Fruit fly (Drosophila melanogaster) whole organism: Measurements from ENCODE around the gene dbr.

ENCODE experiments used
- CG8478 ChIP-seq: fragments of >200 bp; optimal IDR thresholded peaks from 2 replicates; lab custom pipeline; 2018; ENCODE audit warnings: inconsistent platforms
- Dll ChIP-seq: fragments of >200 bp; optimal IDR thresholded peaks from 2 replicates; lab custom pipeline; 2017
- EcR ChIP-seq, 2 experiments: fragments of >200 bp; optimal IDR thresholded peaks; 2 replicates each; lab custom pipeline; 2017; ENCODE audit warnings: missing biosample characterization in 2 of 2, missing genetic modification characterization in 2 of 2, missing genetic modification reagents in 2 of 2
- pan ChIP-seq: fragments of >200 bp; optimal IDR thresholded peaks from 2 replicates; lab custom pipeline; 2017
- psq ChIP-seq: fragments of >200 bp; optimal IDR thresholded peaks from 2 replicates; lab custom pipeline; 2017
- usp ChIP-seq: fragments of >200 bp; optimal IDR thresholded peaks from 2 replicates; lab custom pipeline; 2017; ENCODE audit warnings: missing biosample characterization, missing genetic modification characterization, mixed read lengths

dbr gene

dm6 chr2L:66369-67278, at the start of gene dbr:
TSS of gene dbr (plus strand) at chr2L:66482.
- no peak for TF ChIP-seq Dll (lab: Kevin White, UChicago)
- TF ChIP-seq CG8478 (lab: Kevin White, UChicago) = peak; percentile 73

DNA sequence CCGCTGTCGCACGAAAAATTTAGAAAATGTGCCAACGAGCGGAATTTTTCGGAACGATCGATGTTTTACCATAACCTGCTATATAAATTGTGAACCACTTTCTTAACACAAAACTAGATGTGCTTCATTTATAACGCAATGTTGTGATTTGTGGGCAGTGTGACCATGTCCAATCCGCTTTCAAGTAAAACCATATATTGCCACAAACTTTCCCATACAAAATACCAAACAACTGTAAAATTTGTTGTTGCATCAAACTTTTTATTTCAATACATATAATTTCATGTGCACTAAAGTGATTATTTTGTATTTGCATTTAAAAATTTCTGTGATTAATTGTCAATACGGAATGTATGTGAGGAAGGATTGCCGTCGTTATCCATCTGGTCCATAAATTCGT, 44.7 kb upstream of the dbr start:
- no peak for TF ChIP-seq EcR (GFP tag; optimal IDR thresholded peaks at IDR 0.05; lab: Kevin White, UChicago)
- TF ChIP-seq psq (lab: Kevin White, UChicago) = no peak
- TF ChIP-seq Dll (lab: Kevin White, UChicago) = no peak
- TF ChIP-seq CG8478 (lab: Kevin White, UChicago) = no peak
- TF ChIP-seq usp (GFP tag; lab: Kevin White, UChicago) = no peak
- TF ChIP-seq pan (lab: Kevin White, UChicago) = no peak

dm6 chr2L:25055-25454, 41.2 kb upstream of the dbr start, which contains the start of gene Ir21a:
TSS of gene Ir21a (minus strand) at chr2L:25155.
- TF ChIP-seq CG8478 (lab: Kevin White, UChicago) (no peak), Dll (lab: Kevin White, UChicago) (no peak), EcR (GFP tag; optimal IDR thresholded peaks at IDR 0.05; lab: Kevin White, UChicago) (no peak), pan (lab: Kevin White, UChicago) (no peak), usp (GFP tag; lab: Kevin White, UChicago) (no peak), psq (lab: Kevin White, UChicago) (no peak)

DNA sequence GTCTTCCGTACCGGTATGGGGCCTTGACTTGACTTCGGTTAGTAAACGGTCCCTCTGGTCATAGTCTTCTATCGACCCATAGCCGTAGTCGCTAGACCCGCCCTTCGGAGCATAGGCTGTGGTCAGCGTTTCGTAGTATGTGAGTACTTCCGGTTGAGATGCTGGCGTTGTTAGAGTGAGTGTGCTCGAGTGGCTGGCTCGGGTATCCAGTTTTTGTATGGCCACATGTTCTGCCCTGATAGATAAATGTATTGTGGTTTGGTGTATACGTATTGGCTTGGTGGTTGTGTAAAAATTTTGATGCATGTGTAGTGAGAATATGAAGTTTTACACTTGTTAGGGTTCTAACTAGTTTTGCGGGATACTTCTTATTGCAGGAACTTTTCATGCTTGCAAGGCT, 32.2 kb upstream of the dbr start:
- TF ChIP-seq CG8478 (lab: Kevin White, UChicago) (no peak), pan (lab: Kevin White, UChicago) (no peak), Dll (lab: Kevin White, UChicago) (no peak), usp (GFP tag; lab: Kevin White, UChicago) (no peak), psq (lab: Kevin White, UChicago) (no peak), EcR (GFP tag; optimal IDR thresholded peaks at IDR 0.05; lab: Kevin White, UChicago) (no peak)

- TF ChIP-seq pan (lab: Kevin White, UChicago) = no peak
- TF ChIP-seq psq (lab: Kevin White, UChicago) = no peak
- no peak for TF ChIP-seq usp (GFP tag; lab: Kevin White, UChicago)
- TF ChIP-seq EcR (GFP tag; optimal IDR thresholded peaks at IDR 0.05; lab: Kevin White, UChicago) = no peak
- TF ChIP-seq CG8478 (lab: Kevin White, UChicago) = no peak
- TF ChIP-seq Dll (lab: Kevin White, UChicago) = no peak
Measured at dm6 chr2L:35452-35851, 30.8 kb upstream of the dbr start.

- no peak for TF ChIP-seq CG8478 (lab: Kevin White, UChicago)
- TF ChIP-seq EcR (GFP tag; optimal IDR thresholded peaks at IDR 0.05; lab: Kevin White, UChicago) = no peak
- no peak for TF ChIP-seq pan (lab: Kevin White, UChicago)
- no peak for TF ChIP-seq usp (GFP tag; lab: Kevin White, UChicago)
- TF ChIP-seq psq (lab: Kevin White, UChicago) = no peak
- TF ChIP-seq Dll (lab: Kevin White, UChicago) = no peak
Measured at dm6 chr2L:53108-53507, 13.2 kb upstream of the dbr start.

dm6 chr2L:56865-57264, 9.4 kb upstream of the dbr start:
- no peak for TF ChIP-seq EcR (GFP tag; optimal IDR thresholded peaks at IDR 0.05; lab: Kevin White, UChicago)
- TF ChIP-seq Dll (lab: Kevin White, UChicago) = no peak
- TF ChIP-seq CG8478 (lab: Kevin White, UChicago) = no peak
- no peak for TF ChIP-seq pan (lab: Kevin White, UChicago)
- TF ChIP-seq psq (lab: Kevin White, UChicago) = no peak
- no peak for TF ChIP-seq usp (GFP tag; lab: Kevin White, UChicago)

- TF ChIP-seq pan (lab: Kevin White, UChicago) (no peak), usp (GFP tag; lab: Kevin White, UChicago) (no peak), CG8478 (lab: Kevin White, UChicago) (no peak), Dll (lab: Kevin White, UChicago) (no peak), psq (lab: Kevin White, UChicago) (no peak), EcR (GFP tag; optimal IDR thresholded peaks at IDR 0.05; lab: Kevin White, UChicago) (no peak)
Measured at dm6 chr2L:59058-59603, 7.2 kb upstream of the dbr start.

DNA sequence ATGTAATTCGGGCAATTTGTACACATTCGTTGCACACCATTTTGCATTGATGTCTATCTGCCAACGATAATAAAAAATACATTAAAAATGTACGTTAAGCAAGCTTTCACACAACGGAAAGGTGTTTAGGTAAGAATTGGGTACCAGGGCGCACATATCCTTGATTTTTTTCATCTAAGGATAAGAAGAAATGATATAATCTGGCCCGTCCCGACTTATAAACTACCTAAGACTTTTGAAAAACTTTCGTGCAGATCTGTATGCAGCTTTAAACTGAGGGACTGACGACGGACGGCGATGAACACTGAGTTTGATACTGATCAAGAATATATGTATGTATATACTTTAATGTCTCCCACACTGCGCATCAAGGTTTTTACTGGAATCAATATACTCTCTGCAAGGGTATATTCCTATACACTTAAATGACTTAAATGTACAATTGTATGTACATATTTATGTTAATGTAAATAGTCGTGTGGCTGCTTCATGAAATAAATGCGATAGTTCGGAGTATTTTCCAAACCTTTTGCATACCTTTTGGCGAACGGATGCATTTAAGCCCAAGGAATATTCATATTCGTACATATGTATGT, 830 bp upstream of the dbr start, which contains the start of gene Cda5:
Gene Cda5 (minus strand): TSS at position 51 of the 596 bp plus-strand sequence.
- no peak for TF ChIP-seq CG8478 (lab: Kevin White, UChicago)
- TF ChIP-seq Dll (lab: Kevin White, UChicago) = no peak
- TF ChIP-seq EcR (GFP tag; optimal IDR thresholded peaks at IDR 0.05; lab: Kevin White, UChicago) = no peak
- no peak for TF ChIP-seq pan (lab: Kevin White, UChicago)
- TF ChIP-seq usp (GFP tag; lab: Kevin White, UChicago) = no peak
- no peak for TF ChIP-seq psq (lab: Kevin White, UChicago)

- TF ChIP-seq pan (lab: Kevin White, UChicago) = peak; percentile 32
- no peak for TF ChIP-seq Dll (lab: Kevin White, UChicago)
- TF ChIP-seq usp (GFP tag; lab: Kevin White, UChicago) = no peak
- TF ChIP-seq psq (lab: Kevin White, UChicago) = no peak
Measured at dm6 chr2L:67279-67657, 986 bp downstream of the dbr start.

dm6 chr2L:69560-69959, 3.3 kb downstream of the dbr start:
- TF ChIP-seq psq (lab: Kevin White, UChicago) (no peak), pan (lab: Kevin White, UChicago) (no peak), EcR (GFP tag; optimal IDR thresholded peaks at IDR 0.05; lab: Kevin White, UChicago) (no peak), Dll (lab: Kevin White, UChicago) (no peak), CG8478 (lab: Kevin White, UChicago) (no peak), usp (GFP tag; lab: Kevin White, UChicago) (no peak)
